Worm (Caenorhabditis elegans): ENCODE data around the gene F40F8.1.
A peak's percentile ranks its signal among the peaks of the same experiment; 100 is the strongest.

Gene F40F8.1

DNA sequence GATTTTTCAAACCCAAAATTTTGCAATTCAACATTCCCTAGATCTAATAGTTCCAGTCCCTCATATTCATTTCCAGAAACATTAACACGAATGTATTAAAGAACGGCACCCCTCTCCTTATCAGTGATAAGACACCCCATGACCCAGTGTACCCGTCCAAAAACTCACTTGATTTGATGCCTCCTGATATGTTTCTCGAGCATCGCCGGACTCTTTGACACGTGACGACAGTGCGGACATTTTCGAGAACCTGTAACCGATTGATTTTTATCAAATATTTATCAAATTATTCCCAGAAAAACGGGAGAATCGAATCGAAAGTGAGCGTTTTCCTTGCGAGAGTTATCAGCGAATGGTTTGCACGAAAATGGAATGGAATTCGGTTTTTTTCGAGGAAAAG is 23.5 kb downstream of the F40F8.1 start:
- TF ChIP-seq ttx-3 (tag; optimal IDR thresholded peaks at IDR 0.05): no peak
- TF ChIP-seq sdc-2 (tag; optimal IDR thresholded peaks at IDR 0.05): no peak
- TF ChIP-seq tbx-2 (tag; optimal IDR thresholded peaks at IDR 0.05): no peak
- no peak for TF ChIP-seq nhr-232 (tag; optimal IDR thresholded peaks at IDR 0.05)
- no peak for TF ChIP-seq Y22D7AL.16 (tag; optimal IDR thresholded peaks at IDR 0.05)
- no peak for TF ChIP-seq pqm-1 (tag; optimal IDR thresholded peaks at IDR 0.05)
- peak; percentile 80 for TF ChIP-seq elt-2 (tag; optimal IDR thresholded peaks at IDR 0.05)
- TF ChIP-seq hlh-30 (tag; optimal IDR thresholded peaks at IDR 0.05; ENCODE audit: insufficient read depth): peak; percentile 26
- TF ChIP-seq che-1 (tag; optimal IDR thresholded peaks at IDR 0.05): no peak

DNA sequence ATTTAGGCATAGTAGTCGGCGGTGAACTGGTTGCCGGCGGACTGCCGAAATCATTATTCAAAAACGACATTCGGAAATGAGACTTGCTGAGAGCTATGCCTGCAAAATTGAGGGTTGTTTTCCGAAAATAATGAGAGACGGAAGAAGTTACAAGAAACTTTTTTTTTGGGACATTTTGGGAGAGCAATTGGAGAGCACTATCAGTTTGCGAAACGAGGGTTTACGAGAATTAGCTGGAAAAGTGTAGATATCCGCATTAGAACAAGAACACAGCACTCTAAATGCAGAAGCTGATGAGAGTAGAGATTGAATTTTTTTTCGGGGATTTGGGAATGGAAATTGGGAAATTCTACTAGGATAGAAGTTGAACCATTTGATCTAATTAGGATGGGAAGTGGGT is 25.0 kb downstream of the F40F8.1 start, which contains the start of gene pqm-1:
pqm-1 (minus strand) TSS at position 101 of the 400 bp plus-strand sequence.
- no peak for TF ChIP-seq unc-3 (GFP tag; conservative IDR thresholded peaks at IDR 0.05)
- TF ChIP-seq unc-3 (tag; optimal IDR thresholded peaks at IDR 0.05): no peak
- no peak for TF ChIP-seq tbx-2 (tag; optimal IDR thresholded peaks at IDR 0.05)

DNA sequence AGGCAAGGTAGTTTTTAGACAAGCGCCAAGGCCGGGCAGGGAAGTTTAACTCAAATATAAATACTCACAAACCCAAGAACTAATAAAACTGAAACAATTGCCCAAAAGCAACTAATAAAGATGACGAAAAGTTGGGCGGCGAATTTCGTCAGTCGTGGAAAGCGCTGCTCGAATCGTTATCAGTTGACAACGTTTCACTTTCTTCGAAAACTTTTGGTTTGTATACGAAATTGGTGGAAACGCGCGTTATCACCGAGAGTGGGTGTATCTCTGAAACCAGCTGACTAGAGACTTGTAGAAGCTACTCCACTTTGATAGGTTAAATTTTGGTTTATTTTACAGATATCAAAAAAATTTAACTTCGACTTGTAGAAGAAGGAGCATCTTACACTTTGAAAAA is 25.6 kb downstream of the F40F8.1 start:
- TF ChIP-seq pax-1 (tag; optimal IDR thresholded peaks at IDR 0.05) (no peak), lim-6 (tag; optimal IDR thresholded peaks at IDR 0.05) (no peak), sdc-2 (tag; optimal IDR thresholded peaks at IDR 0.05) (no peak), nfya-1 (tag; optimal IDR thresholded peaks at IDR 0.05) (no peak), T23F11.4 (GFP tag; optimal IDR thresholded peaks at IDR 0.05) (no peak), ceh-48 (tag; optimal IDR thresholded peaks at IDR 0.05) (no peak), tbx-7 (tag; optimal IDR thresholded peaks at IDR 0.05) (no peak), ttx-3 (tag; optimal IDR thresholded peaks at IDR 0.05) (no peak), pat-9 (tag; optimal IDR thresholded peaks at IDR 0.05) (no peak), sox-2 (GFP tag; IDR thresholded peaks at IDR 0.05) (no peak), ceh-34 (tag; optimal IDR thresholded peaks at IDR 0.05) (no peak), pha-2 (tag; optimal IDR thresholded peaks at IDR 0.05) (no peak), pha-4 (tag; optimal IDR thresholded peaks at IDR 0.05) (no peak), rnt-1 (tag; optimal IDR thresholded peaks at IDR 0.05) (no peak), elt-2 (tag; optimal IDR thresholded peaks at IDR 0.05) (no peak), unc-86 (tag; optimal IDR thresholded peaks at IDR 0.05) (no peak), mec-3 (tag; optimal IDR thresholded peaks at IDR 0.05; ENCODE audit: borderline replicate concordance) (no peak), tbx-2 (tag; optimal IDR thresholded peaks at IDR 0.05) (no peak)

DNA sequence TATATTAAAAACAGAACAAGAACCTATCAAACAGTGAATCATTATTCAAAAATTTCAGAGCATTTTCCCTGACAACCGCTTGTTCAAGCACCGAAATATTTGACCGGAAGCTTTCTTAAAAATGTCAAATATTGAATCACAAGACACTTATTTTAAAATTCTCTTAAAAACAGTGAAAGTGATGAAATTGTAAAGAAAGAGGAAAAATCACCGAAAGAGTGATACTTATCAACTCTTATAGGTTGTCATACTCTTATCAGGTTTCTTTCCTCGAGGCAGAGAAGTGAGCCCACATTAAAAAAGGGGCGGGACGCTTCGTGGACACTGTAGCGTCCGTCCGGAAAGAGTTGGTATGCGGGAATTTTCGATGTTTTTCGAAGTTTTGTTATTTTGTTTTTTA is 26.3 kb downstream of the F40F8.1 start:
- TF ChIP-seq F13H6.1 (tag; optimal IDR thresholded peaks at IDR 0.05) (no peak), pha-4 (tag; optimal IDR thresholded peaks at IDR 0.05) (no peak), C38D4.7 (GFP tag; optimal IDR thresholded peaks at IDR 0.05) (no peak), tbx-7 (tag; optimal IDR thresholded peaks at IDR 0.05) (no peak), ceh-2 (tag; optimal IDR thresholded peaks at IDR 0.05) (no peak), sox-4 (tag; optimal IDR thresholded peaks at IDR 0.05) (no peak), elt-2 (tag; optimal IDR thresholded peaks at IDR 0.05) (peak; percentile 48)

DNA sequence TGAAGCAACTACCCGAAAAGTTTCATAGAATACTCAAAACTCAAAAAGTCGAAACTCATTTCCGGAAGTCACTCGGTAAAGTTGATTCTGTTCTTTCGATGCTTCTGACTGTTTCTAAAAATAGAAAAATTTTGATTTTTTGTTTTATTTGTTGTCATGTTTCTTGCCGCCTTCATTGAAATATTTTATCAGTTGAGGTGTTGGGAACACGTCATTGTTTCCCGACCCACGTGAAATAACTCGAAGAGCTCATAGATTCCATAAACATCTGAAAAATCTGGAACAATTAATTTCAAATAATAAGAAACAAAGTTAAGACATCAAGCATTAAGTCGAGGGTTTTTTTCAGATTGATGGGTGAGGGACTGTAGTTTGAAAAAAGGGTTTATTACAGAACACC is 27.5 kb downstream of the F40F8.1 start:
- TF ChIP-seq sdc-2 (tag; optimal IDR thresholded peaks at IDR 0.05) (no peak), ceh-34 (tag; optimal IDR thresholded peaks at IDR 0.05) (no peak), dve-1 (tag; optimal IDR thresholded peaks at IDR 0.05) (no peak), pha-2 (tag; optimal IDR thresholded peaks at IDR 0.05) (no peak), ceh-45 (GFP tag; IDR thresholded peaks at IDR 0.05) (no peak), syd-9 (tag; optimal IDR thresholded peaks at IDR 0.05) (no peak), pros-1 (tag; optimal IDR thresholded peaks at IDR 0.05) (no peak), ama-1 (optimal IDR thresholded peaks at IDR 0.05) (no peak), unc-55 (GFP tag; optimal IDR thresholded peaks at IDR 0.05) (no peak), tbx-2 (tag; optimal IDR thresholded peaks at IDR 0.05) (no peak), nhr-11 (tag; optimal IDR thresholded peaks at IDR 0.05) (no peak), nfya-1 (tag; optimal IDR thresholded peaks at IDR 0.05) (no peak), unc-86 (tag; optimal IDR thresholded peaks at IDR 0.05) (no peak), T23F11.4 (GFP tag; optimal IDR thresholded peaks at IDR 0.05) (no peak), C38D4.7 (GFP tag; optimal IDR thresholded peaks at IDR 0.05) (no peak), sox-2 (GFP tag; IDR thresholded peaks at IDR 0.05) (no peak), ref-2 (tag; optimal IDR thresholded peaks at IDR 0.05) (no peak), ceh-6 (GFP tag; optimal IDR thresholded peaks at IDR 0.05) (no peak)

Data from whole organism, late embryonic.